Worm (Caenorhabditis elegans) whole organism, mixed stage, embryonic: ENCODE measurements around the gene F42A9.11.

Experiments used
- blmp-1 ChIP-seq: fragments of 150-350 bp; optimal IDR thresholded peaks from 2 replicates; lab custom pipeline; 2014; ENCODE audit warnings: missing biosample characterization, missing genetic modification characterization
- ceh-39 ChIP-seq: fragments of 150-350 bp; optimal IDR thresholded peaks from 2 replicates; lab custom pipeline; 2014; ENCODE audit warnings: missing biosample characterization, missing genetic modification characterization
- elt-1 ChIP-seq: sonication (generic microtip); optimal IDR thresholded peaks from 2 replicates; lab custom pipeline; 2017; ENCODE audit warnings: missing genetic modification characterization, mild to moderate bottlenecking, missing compliant biosample characterization, antibody characterized with exemption, moderate library complexity, borderline replicate concordance; ENCODE audit not compliant: insufficient read depth
- elt-3 ChIP-seq: fragments of 150-350 bp; optimal IDR thresholded peaks from 2 replicates; lab custom pipeline; 2014; ENCODE audit warnings: missing biosample characterization, missing genetic modification characterization
- lin-13 ChIP-seq: fragments of 150-350 bp; optimal IDR thresholded peaks from 2 replicates; lab custom pipeline; 2014; ENCODE audit warnings: missing biosample characterization, missing genetic modification characterization
- mls-2 ChIP-seq: sonication (generic microtip); optimal IDR thresholded peaks from 2 replicates; lab custom pipeline; 2016; ENCODE audit warnings: mild to moderate bottlenecking, missing genetic modification characterization, moderate library complexity, missing compliant biosample characterization
- nhr-12 ChIP-seq: fragments of 150-350 bp; optimal IDR thresholded peaks from 2 replicates; lab custom pipeline; 2014; ENCODE audit warnings: missing biosample characterization, missing genetic modification characterization
- nhr-76 ChIP-seq: sonication (generic microtip); optimal IDR thresholded peaks from 2 replicates; lab custom pipeline; 2017; ENCODE audit warnings: missing biosample characterization, missing genetic modification characterization
- snpc-4 ChIP-seq: fragments of 150-350 bp; optimal IDR thresholded peaks from 2 replicates; lab custom pipeline; 2014; ENCODE audit warnings: missing biosample characterization, missing genetic modification characterization
- sptf-1 ChIP-seq: sonication (generic microtip); optimal IDR thresholded peaks from 2 replicates; lab custom pipeline; 2017; ENCODE audit warnings: mild to moderate bottlenecking, missing genetic modification characterization, moderate library complexity, missing compliant biosample characterization
- unc-120 ChIP-seq: sonication (generic microtip); optimal IDR thresholded peaks from 2 replicates; lab custom pipeline; 2017; ENCODE audit warnings: missing genetic modification characterization, missing compliant biosample characterization; ENCODE audit not compliant: poor library complexity, severe bottlenecking
- unc-62 ChIP-seq: fragments of 150-350 bp; optimal IDR thresholded peaks from 2 replicates; lab custom pipeline; 2014; ENCODE audit warnings: missing biosample characterization, missing genetic modification reagents, missing genetic modification characterization
- ztf-11 ChIP-seq: fragments of 150-350 bp; optimal IDR thresholded peaks from 2 replicates; lab custom pipeline; 2014; ENCODE audit warnings: missing biosample characterization, missing genetic modification characterization

DNA sequence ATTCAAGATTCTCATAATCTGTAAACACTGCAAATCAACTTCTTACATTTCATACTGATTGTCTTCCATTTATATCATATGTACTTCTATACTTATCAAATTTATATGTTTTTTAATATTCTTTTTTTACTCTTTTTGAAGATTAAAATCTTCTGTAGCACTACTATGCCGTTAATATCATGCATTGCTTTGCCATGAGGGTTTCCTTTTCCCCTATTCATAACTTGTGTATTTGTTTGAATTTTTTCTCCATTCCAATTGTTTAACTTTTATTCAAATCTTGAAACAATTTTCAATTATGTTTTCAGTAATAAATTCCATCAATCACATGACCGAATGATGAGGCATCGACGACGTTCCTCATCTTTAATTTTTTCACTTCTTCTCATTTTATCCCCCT lies 41.2 kb downstream of the F42A9.11 start, which contains the start of gene cdh-5:
- TF ChIP-seq snpc-4 (tag; lab: Kevin White, UChicago) (no peak), ztf-11 (tag; lab: Kevin White, UChicago) (no peak), lin-13 (no peak), ceh-39 (tag; lab: Kevin White, UChicago) (no peak), mls-2 (tag; lab: Kevin White, UChicago) (no peak), blmp-1 (tag; lab: Kevin White, UChicago) (no peak), nhr-76 (tag; lab: Kevin White, UChicago) (no peak), unc-120 (tag; lab: Kevin White, UChicago) (no peak), elt-1 (tag; lab: Kevin White, UChicago) (no peak), unc-62 (GFP tag; lab: Kevin White, UChicago) (no peak), sptf-1 (tag; lab: Kevin White, UChicago) (no peak), nhr-12 (tag; lab: Kevin White, UChicago) (no peak), elt-3 (tag; lab: Kevin White, UChicago) (no peak)
